Fruit fly (Drosophila melanogaster): ENCODE data around the gene wap.

wap gene

DNA sequence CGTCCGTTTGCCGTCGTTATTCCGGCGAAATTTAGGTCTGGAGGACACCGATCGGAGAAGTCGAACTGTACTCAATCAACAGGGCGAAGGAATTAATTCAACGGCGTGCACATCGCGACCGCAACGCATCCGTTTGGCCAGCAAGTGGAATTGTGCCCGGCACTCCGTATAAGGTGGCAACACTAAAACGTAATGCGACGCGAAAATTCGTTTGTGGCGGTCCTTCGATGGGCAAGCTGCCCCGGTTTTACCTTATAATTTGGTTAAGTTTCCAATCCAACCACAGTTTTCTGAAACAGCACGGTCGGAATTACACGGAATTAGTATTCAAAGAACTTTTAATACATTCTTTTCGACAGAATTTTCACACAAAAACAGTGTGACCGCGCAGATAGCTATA lies at the start of gene wap:
Gene wap, minus strand, starts transcription at position 400 of the 400 bp plus-strand sequence.
- TF ChIP-seq ey (GFP tag; optimal IDR thresholded peaks at IDR 0.05), result no peak
- no peak for TF ChIP-seq Hr78 (GFP tag; optimal IDR thresholded peaks at IDR 0.05)

DNA sequence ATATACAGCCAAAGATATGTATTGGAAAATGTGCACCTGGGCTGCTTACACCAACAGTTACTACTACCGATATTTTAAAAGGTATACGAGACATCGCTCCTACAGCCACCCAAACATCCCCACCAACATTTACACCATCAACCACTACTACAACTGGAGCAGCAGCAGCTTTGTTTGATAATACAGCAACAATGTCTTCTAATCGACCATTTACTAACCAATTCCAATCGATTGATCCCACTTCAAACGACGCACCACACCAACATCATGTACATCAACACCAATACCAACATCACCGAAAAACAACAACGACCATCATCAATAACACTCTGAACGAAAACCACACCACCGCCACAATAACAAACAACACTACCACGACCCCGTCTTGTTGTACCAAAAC lies 47.0 kb upstream of the wap start:
- no peak for TF ChIP-seq GATAd (GFP tag; optimal IDR thresholded peaks at IDR 0.05)
- TF ChIP-seq usp (GFP tag; optimal IDR thresholded peaks at IDR 0.05), result no peak
- no peak for TF ChIP-seq jim (GFP tag; optimal IDR thresholded peaks at IDR 0.05)
- TF ChIP-seq OdsH (GFP tag; optimal IDR thresholded peaks at IDR 0.05), result no peak
- no peak for TF ChIP-seq woc (GFP tag; optimal IDR thresholded peaks at IDR 0.05)
- no peak for TF ChIP-seq sv (GFP tag; optimal IDR thresholded peaks at IDR 0.05)
- TF ChIP-seq HLH106 (tag; optimal IDR thresholded peaks at IDR 0.05), result no peak
- no peak for TF ChIP-seq ey (GFP tag; optimal IDR thresholded peaks at IDR 0.05)
- no peak for TF ChIP-seq dsf (GFP tag; optimal IDR thresholded peaks at IDR 0.05; ENCODE audit: borderline replicate concordance)
- no peak for TF ChIP-seq pan (optimal IDR thresholded peaks at IDR 0.05)
- no peak for TF ChIP-seq br (GFP tag; optimal IDR thresholded peaks at IDR 0.05)
- no peak for TF ChIP-seq fru (GFP tag; optimal IDR thresholded peaks at IDR 0.05)
- TF ChIP-seq Jra (GFP tag; optimal IDR thresholded peaks at IDR 0.05), result no peak
- TF ChIP-seq tai (GFP tag; optimal IDR thresholded peaks at IDR 0.05), result no peak
- no peak for TF ChIP-seq CG32264 (GFP tag; optimal IDR thresholded peaks at IDR 0.05)
- TF ChIP-seq h (GFP tag; optimal IDR thresholded peaks at IDR 0.05), result no peak

DNA sequence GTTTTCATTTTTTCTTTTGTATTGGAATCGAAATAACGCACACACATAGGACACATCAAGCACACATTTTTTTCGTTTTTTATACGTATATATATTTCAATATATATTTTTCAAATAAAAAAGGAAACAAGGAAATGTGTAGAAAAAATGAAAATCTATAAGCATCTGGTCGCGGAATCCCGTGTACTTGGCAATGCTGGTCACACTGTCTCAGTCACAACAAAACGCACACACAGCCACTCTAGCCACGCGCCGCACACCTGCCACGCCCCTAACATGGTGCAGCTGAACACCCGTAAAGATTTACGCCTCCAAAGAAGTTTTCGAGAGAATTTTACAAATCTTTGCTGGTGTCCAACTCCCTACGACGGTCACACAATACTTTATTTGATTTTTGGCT lies 44.3 kb upstream of the wap start:
- TF ChIP-seq Mio (GFP tag; optimal IDR thresholded peaks at IDR 0.05), result no peak

DNA sequence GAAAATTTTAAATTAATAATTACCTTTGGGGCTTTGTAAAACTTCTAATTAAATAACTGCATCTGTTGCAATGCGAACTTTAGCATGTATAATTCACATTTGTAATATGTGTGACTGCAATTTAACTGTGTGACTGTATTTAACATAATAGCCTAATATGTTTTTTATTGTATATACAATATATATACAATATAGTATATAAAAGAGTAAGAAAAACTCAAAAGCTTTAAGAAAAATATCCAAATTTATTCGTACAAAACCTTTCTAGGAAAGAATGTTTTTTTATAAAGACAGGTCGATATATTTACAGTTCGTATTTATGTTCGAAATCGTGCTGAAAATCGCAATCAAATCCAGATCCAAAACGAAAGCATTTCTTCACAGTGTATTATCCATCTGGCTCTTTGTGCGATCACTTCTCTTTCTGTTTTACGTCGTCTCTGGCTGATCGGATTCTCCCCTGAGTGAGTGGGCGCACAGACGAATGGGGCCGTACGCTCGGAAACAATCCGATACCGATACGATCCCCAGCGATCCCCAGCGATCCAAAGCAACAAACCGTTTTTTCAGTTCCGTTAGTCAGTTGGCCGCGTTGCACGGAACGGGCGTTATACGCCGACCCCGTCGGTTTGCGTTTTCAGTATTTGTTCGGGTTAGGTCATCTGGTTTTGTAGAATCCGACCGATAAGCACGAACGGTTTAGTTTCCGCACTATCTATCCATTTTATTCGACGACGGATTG lies 36.0 kb upstream of the wap start:
- peak; percentile 3 for TF ChIP-seq tai (GFP tag; optimal IDR thresholded peaks at IDR 0.05)
- no peak for TF ChIP-seq pan (optimal IDR thresholded peaks at IDR 0.05)
- TF ChIP-seq Dif (GFP tag; optimal IDR thresholded peaks at IDR 0.05; ENCODE audit: partially characterized antibody), result peak; percentile 58
- TF ChIP-seq Rel (GFP tag; optimal IDR thresholded peaks at IDR 0.05), result no peak
- no peak for TF ChIP-seq Rel (tag; optimal IDR thresholded peaks at IDR 0.05)
- no peak for TF ChIP-seq Jra (GFP tag; optimal IDR thresholded peaks at IDR 0.05)
- TF ChIP-seq Abd-B (GFP tag; optimal IDR thresholded peaks at IDR 0.05), result no peak
- TF ChIP-seq CrebA (GFP tag; optimal IDR thresholded peaks at IDR 0.05; ENCODE audit: borderline replicate concordance), result no peak
- no peak for TF ChIP-seq sage (GFP tag; optimal IDR thresholded peaks at IDR 0.05)
- no peak for TF ChIP-seq N (GFP tag; optimal IDR thresholded peaks at IDR 0.05)
- TF ChIP-seq br (GFP tag; optimal IDR thresholded peaks at IDR 0.05), result peak; percentile 3
- TF ChIP-seq foxo (GFP tag; optimal IDR thresholded peaks at IDR 0.05), result peak in 1 of 2 experiments; percentile 70
- TF ChIP-seq Mio (GFP tag; optimal IDR thresholded peaks at IDR 0.05), result no peak
- TF ChIP-seq sv (GFP tag; optimal IDR thresholded peaks at IDR 0.05), result peak; percentile 25
- TF ChIP-seq dsf (GFP tag; optimal IDR thresholded peaks at IDR 0.05; ENCODE audit: borderline replicate concordance), result no peak
- no peak for TF ChIP-seq usp (GFP tag; optimal IDR thresholded peaks at IDR 0.05)
- no peak for TF ChIP-seq Hnf4 (GFP tag; optimal IDR thresholded peaks at IDR 0.05)
- TF ChIP-seq Dfd (GFP tag; optimal IDR thresholded peaks at IDR 0.05), result no peak
- peak; percentile 51 for TF ChIP-seq rgr (GFP tag; optimal IDR thresholded peaks at IDR 0.05)
- peak; percentile 65 for TF ChIP-seq psq (GFP tag; optimal IDR thresholded peaks at IDR 0.05)
- no peak for TF ChIP-seq GATAd (GFP tag; optimal IDR thresholded peaks at IDR 0.05)
- TF ChIP-seq h (GFP tag; optimal IDR thresholded peaks at IDR 0.05), result no peak
- peak; percentile 8 for TF ChIP-seq CG9705 (GFP tag; optimal IDR thresholded peaks at IDR 0.05)
- peak; percentile 54 for TF ChIP-seq OdsH (GFP tag; optimal IDR thresholded peaks at IDR 0.05)
- no peak for TF ChIP-seq Vsx2 (GFP tag; optimal IDR thresholded peaks at IDR 0.05; ENCODE audit: partially characterized antibody)
- no peak for TF ChIP-seq lola (GFP tag; optimal IDR thresholded peaks at IDR 0.05)
- peak; percentile 13 for TF ChIP-seq woc (GFP tag; optimal IDR thresholded peaks at IDR 0.05)
- no peak for TF ChIP-seq jim (GFP tag; optimal IDR thresholded peaks at IDR 0.05)
- TF ChIP-seq ey (GFP tag; optimal IDR thresholded peaks at IDR 0.05), result no peak
- TF ChIP-seq dmrt93B (GFP tag; optimal IDR thresholded peaks at IDR 0.05), result peak; percentile 64
- TF ChIP-seq CG32264 (GFP tag; optimal IDR thresholded peaks at IDR 0.05), result no peak
- no peak for TF ChIP-seq dl (GFP tag; optimal IDR thresholded peaks at IDR 0.05; ENCODE audit: insufficient read depth in 1 of 2, partially characterized antibody in 2 of 2)
- no peak for TF ChIP-seq Myc (optimal IDR thresholded peaks at IDR 0.05)
- no peak for TF ChIP-seq fru (GFP tag; optimal IDR thresholded peaks at IDR 0.05)
- TF ChIP-seq HLH106 (tag; optimal IDR thresholded peaks at IDR 0.05), result peak; percentile 63
- TF ChIP-seq brk (GFP tag; optimal IDR thresholded peaks at IDR 0.05), result no peak
- TF ChIP-seq Hr83 (GFP tag; optimal IDR thresholded peaks at IDR 0.05; ENCODE audit: poor library complexity, severe bottlenecking), result peak; percentile 53
- peak; percentile 76 for TF ChIP-seq Sp1 (GFP tag; optimal IDR thresholded peaks at IDR 0.05)
- TF ChIP-seq Hr78 (GFP tag; optimal IDR thresholded peaks at IDR 0.05), result no peak
